Fruit fly (Drosophila melanogaster): ENCODE measurements around the gene CG12817.
A peak's percentile ranks its signal among the peaks of the same experiment; 100 is the strongest.

Gene CG12817

dm6 chr3R:10263972-10264536 lies 39.5 kb upstream of the CG12817 start, which contains the start of gene Nuak (continued):
- TF ChIP-seq CG2678 (tag; optimal IDR thresholded peaks at IDR 0.05) = peak; percentile 82
- TF ChIP-seq CG11093 (GFP tag; IDR thresholded peaks at IDR 0.05) = peak; percentile 84
- peak; percentile 96 for TF ChIP-seq pho (GFP tag; optimal IDR thresholded peaks at IDR 0.05)
- peak; percentile 99 for TF ChIP-seq gro (GFP tag; optimal IDR thresholded peaks at IDR 0.05)
- peak; percentile 78 for TF ChIP-seq pb (GFP tag; optimal IDR thresholded peaks at IDR 0.05)
- TF ChIP-seq CG2129 (GFP tag; IDR thresholded peaks at IDR 0.05; ENCODE audit: partially characterized antibody) = no peak
- TF ChIP-seq CG2202 (tag; optimal IDR thresholded peaks at IDR 0.05) = peak; percentile 37
- TF ChIP-seq Lhr (GFP tag; optimal IDR thresholded peaks at IDR 0.05) = peak; percentile 88
- peak; percentile 91 for TF ChIP-seq CG6272 (GFP tag; IDR thresholded peaks at IDR 0.05)
- peak; percentile 37 for TF ChIP-seq org-1 (GFP tag; optimal IDR thresholded peaks at IDR 0.05)
- peak; percentile 82 for TF ChIP-seq CG10147 (GFP tag; optimal IDR thresholded peaks at IDR 0.05)
- peak; percentile 84 for TF ChIP-seq CG16815 (GFP tag; optimal IDR thresholded peaks at IDR 0.05)
- peak in 1 of 2 experiments; percentile 46 for TF ChIP-seq tll (GFP tag; optimal IDR thresholded peaks at IDR 0.05)
- TF ChIP-seq HmgD (GFP tag; optimal IDR thresholded peaks at IDR 0.05) = peak; percentile 88
- TF ChIP-seq chinmo (GFP tag; IDR thresholded peaks at IDR 0.05; ENCODE audit: partially characterized antibody) = no peak
- TF ChIP-seq CG15601 (tag; optimal IDR thresholded peaks at IDR 0.05) = peak; percentile 100
- no peak for TF ChIP-seq h (optimal IDR thresholded peaks at IDR 0.05)
- TF ChIP-seq Deaf1 (tag; optimal IDR thresholded peaks at IDR 0.05) = peak; percentile 64
- no peak for TF ChIP-seq Adf1 (GFP tag; IDR thresholded peaks at IDR 0.05)
- peak; percentile 59 for TF ChIP-seq gcm (GFP tag; optimal IDR thresholded peaks at IDR 0.05)
- TF ChIP-seq Hmr (GFP tag; optimal IDR thresholded peaks at IDR 0.05) = peak; percentile 91
- peak; percentile 60 for TF ChIP-seq CG10565 (GFP tag; optimal IDR thresholded peaks at IDR 0.05)
- TF ChIP-seq bab2 (GFP tag; optimal IDR thresholded peaks at IDR 0.05) = peak; percentile 99
- TF ChIP-seq CG18011 (GFP tag; optimal IDR thresholded peaks at IDR 0.05) = peak; percentile 75
- TF ChIP-seq CG7357 (GFP tag; IDR thresholded peaks at IDR 0.05) = peak; percentile 75
- peak; percentile 28 for TF ChIP-seq BtbVII (GFP tag; optimal IDR thresholded peaks at IDR 0.05)
- TF ChIP-seq br (optimal IDR thresholded peaks at IDR 0.05) = no peak
- peak; percentile 45 for TF ChIP-seq CG13296 (GFP tag; optimal IDR thresholded peaks at IDR 0.05)
- TF ChIP-seq CG4424 (GFP tag; optimal IDR thresholded peaks at IDR 0.05) = peak; percentile 85
- peak; percentile 82 for TF ChIP-seq CG4820 (GFP tag; optimal IDR thresholded peaks at IDR 0.05)
- TF ChIP-seq CG8924 (tag; optimal IDR thresholded peaks at IDR 0.05) = peak; percentile 72
- peak; percentile 86 for TF ChIP-seq Bteb2 (GFP tag; optimal IDR thresholded peaks at IDR 0.05)
- TF ChIP-seq fd102C (GFP tag; optimal IDR thresholded peaks at IDR 0.05) = peak; percentile 40
- TF ChIP-seq Ets65A (GFP tag) = peak; percentile 99
- TF ChIP-seq run (tag; optimal IDR thresholded peaks at IDR 0.05) = no peak
- TF ChIP-seq ro (GFP tag; IDR thresholded peaks at IDR 0.05) = no peak
- peak; percentile 81 for TF ChIP-seq CG10267 (tag; optimal IDR thresholded peaks at IDR 0.05)
- peak; percentile 76 for TF ChIP-seq CG1832 (GFP tag; optimal IDR thresholded peaks at IDR 0.05)
- TF ChIP-seq cas (GFP tag; IDR thresholded peaks at IDR 0.05) = no peak
- peak; percentile 42 for TF ChIP-seq wek (GFP tag; optimal IDR thresholded peaks at IDR 0.05)
- no peak for TF ChIP-seq dati (GFP tag; IDR thresholded peaks at IDR 0.05)
- TF ChIP-seq CG4404 (GFP tag; IDR thresholded peaks at IDR 0.05) = no peak
- peak; percentile 58 for TF ChIP-seq CG3407 (GFP tag; optimal IDR thresholded peaks at IDR 0.05)
- TF ChIP-seq fd3F (GFP tag; optimal IDR thresholded peaks at IDR 0.05) = peak; percentile 83
- peak; percentile 61 for TF ChIP-seq CG7928 (GFP tag; optimal IDR thresholded peaks at IDR 0.05)
- TF ChIP-seq Dbx (GFP tag; IDR thresholded peaks at IDR 0.05) = no peak
- peak; percentile 79 for TF ChIP-seq Dek (tag; optimal IDR thresholded peaks at IDR 0.05)
- no peak for TF ChIP-seq Hr78 (GFP tag; optimal IDR thresholded peaks at IDR 0.05)
- peak; percentile 86 for TF ChIP-seq CG2712 (tag; optimal IDR thresholded peaks at IDR 0.05)
- TF ChIP-seq lmd (GFP tag; IDR thresholded peaks at IDR 0.05) = no peak
- no peak for TF ChIP-seq Rfx (GFP tag; IDR thresholded peaks at IDR 0.05)
